Worm (Caenorhabditis elegans) whole organism, early embryonic: ENCODE results near the gene F11E6.4.

Source experiments
- B0310.2 ChIP-seq: sonication (generic microtip); optimal IDR thresholded peaks from 2 replicates; lab custom pipeline; 2016; ENCODE audit warnings: mild to moderate bottlenecking, missing genetic modification characterization, missing compliant biosample characterization
- F13C5.2 ChIP-seq: sonication (generic microtip); optimal IDR thresholded peaks from 2 replicates; lab custom pipeline; 2017; ENCODE audit warnings: mild to moderate bottlenecking, missing genetic modification characterization, inconsistent platforms, missing compliant biosample characterization
- aly-1 ChIP-seq: sonication (generic microtip); optimal IDR thresholded peaks from 2 replicates; lab custom pipeline; 2016; ENCODE audit warnings: missing genetic modification characterization, missing compliant biosample characterization
- ama-1 ChIP-seq: fragments of 150-350 bp; optimal IDR thresholded peaks from 2 replicates; lab custom pipeline; 2014
- ceh-13 ChIP-seq: fragments of 200-800 bp; sonication (Bioruptor generic); optimal IDR thresholded peaks from 2 replicates; lab custom pipeline; 2018; ENCODE audit warnings: mild to moderate bottlenecking, missing genetic modification characterization, missing compliant biosample characterization
- ceh-36 ChIP-seq: sonication (generic microtip); optimal IDR thresholded peaks from 2 replicates; lab custom pipeline; 2016; ENCODE audit warnings: missing genetic modification characterization, inconsistent platforms, missing compliant biosample characterization
- ets-7 ChIP-seq: sonication (generic microtip); optimal IDR thresholded peaks from 2 replicates; lab custom pipeline; 2016; ENCODE audit warnings: missing genotype, missing genetic modification characterization, missing compliant biosample characterization
- hmg-4 ChIP-seq: fragments of 200-800 bp; sonication (Bioruptor generic); optimal IDR thresholded peaks from 2 replicates; lab custom pipeline; 2018; ENCODE audit warnings: mild to moderate bottlenecking, missing genetic modification characterization, missing compliant biosample characterization
- hnd-1 ChIP-seq: sonication (generic microtip); optimal IDR thresholded peaks from 2 replicates; lab custom pipeline; 2016; ENCODE audit warnings: missing genetic modification characterization, missing compliant biosample characterization
- scrt-1 ChIP-seq: fragments of 200-800 bp; sonication (Bioruptor generic); IDR thresholded peaks from 2 replicates; pipeline ENCODE4 v1.3.6; 2022; ENCODE audit warnings: missing genetic modification characterization, missing compliant biosample characterization
- sea-1 ChIP-seq: fragments of 200-800 bp; sonication (Bioruptor generic); conservative IDR thresholded peaks from 2 replicates; pipeline ENCODE4 v1.3.6; 2022; ENCODE audit warnings: missing genetic modification characterization, missing compliant biosample characterization
- tbx-11 ChIP-seq: fragments of 200-800 bp; sonication (Bioruptor generic); IDR thresholded peaks from 2 replicates; pipeline ENCODE4 v1.3.6; 2022; ENCODE audit warnings: missing genetic modification characterization, missing compliant biosample characterization
- tbx-37 ChIP-seq: fragments of 200-800 bp; sonication (Bioruptor generic); conservative IDR thresholded peaks from 2 replicates; pipeline ENCODE4 v1.3.6; 2022; ENCODE audit warnings: missing genetic modification reagents, missing genetic modification characterization, missing compliant biosample characterization
- tra-4 ChIP-seq: sonication (generic microtip); optimal IDR thresholded peaks from 2 replicates; lab custom pipeline; 2017; ENCODE audit warnings: missing genetic modification characterization, missing compliant biosample characterization

Gene F11E6.4

DNA sequence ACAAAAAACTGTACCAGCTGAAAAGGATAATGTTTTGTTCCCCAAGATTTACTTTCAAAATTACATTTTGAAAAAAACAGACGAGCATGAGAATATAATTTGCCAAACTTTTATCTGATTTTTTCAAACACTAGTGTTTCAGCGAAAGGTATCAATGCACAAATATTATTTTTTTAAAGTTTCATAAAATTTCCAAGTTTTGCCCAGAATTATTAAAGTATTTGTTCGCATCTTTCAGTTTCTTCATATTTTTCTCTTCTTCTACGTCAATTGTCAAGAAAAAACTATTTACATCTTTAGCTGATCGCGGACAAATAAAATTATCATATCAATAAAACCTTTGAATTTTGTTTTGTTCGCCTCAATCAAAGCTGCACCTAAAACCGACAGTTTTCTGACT is 33.1 kb downstream of the F11E6.4 start, which contains the start of gene C06A12.8:
Gene C06A12.8 (plus strand): TSS at position 301 of the 400 bp plus-strand sequence.
- no peak for TF ChIP-seq scrt-1 (GFP tag; lab: Robert Waterston, UW)

DNA sequence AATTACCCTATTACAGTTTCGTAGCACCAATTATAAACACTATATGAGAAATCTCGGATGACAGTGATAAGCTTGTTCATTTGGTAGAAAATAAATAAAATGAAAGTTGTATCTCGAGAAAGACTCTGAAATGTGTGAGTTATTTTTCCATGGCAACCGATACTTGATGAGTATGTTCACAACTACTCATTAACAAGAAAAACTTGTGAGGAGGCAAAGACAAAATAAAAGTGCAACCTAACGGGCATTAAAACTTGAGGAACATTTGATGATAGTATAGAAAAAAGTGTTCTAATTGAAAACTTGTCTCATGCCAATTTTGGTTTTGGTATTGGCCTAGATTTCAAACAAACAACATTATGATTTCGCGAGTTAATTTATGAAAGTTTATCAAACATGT is 33.6 kb downstream of the F11E6.4 start, which contains the start of gene gcy-27:
Gene gcy-27 (minus strand): TSS at position 101 of the 400 bp plus-strand sequence.
- TF ChIP-seq aly-1 (tag; lab: Kevin White, UChicago) = no peak
- TF ChIP-seq ceh-13 (GFP tag; lab: Kevin White, UChicago) = no peak
- no peak for TF ChIP-seq tbx-37 (GFP tag; lab: Robert Waterston, UW)
- no peak for TF ChIP-seq ceh-36 (tag; lab: Kevin White, UChicago)

DNA sequence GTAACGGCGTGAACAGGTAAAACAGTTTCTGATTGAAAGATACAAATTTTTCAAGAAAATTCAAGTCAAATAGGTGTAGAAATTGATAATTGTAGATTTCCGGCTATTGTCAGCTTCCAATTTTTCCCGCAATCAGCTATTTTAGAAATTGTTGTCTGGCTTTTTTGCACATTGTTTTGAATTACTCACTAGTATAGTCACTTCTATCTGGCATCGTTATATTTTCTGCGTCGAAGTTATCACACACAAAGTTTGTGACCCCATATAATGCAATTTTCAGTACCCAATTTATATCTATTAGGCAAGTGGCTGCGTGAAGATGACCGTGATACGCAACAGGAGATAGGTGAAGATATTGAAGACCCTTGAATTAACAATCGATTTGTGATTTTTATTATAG is 34.9 kb downstream of the F11E6.4 start:
- TF ChIP-seq ets-7 (tag; lab: Kevin White, UChicago) (no peak), ama-1 (no peak), hmg-4 (no peak), aly-1 (tag; lab: Kevin White, UChicago) (no peak), ceh-36 (tag; lab: Kevin White, UChicago) (no peak), B0310.2 (tag; lab: Kevin White, UChicago) (no peak), tbx-11 (GFP tag; lab: Robert Waterston, UW) (no peak), scrt-1 (GFP tag; lab: Robert Waterston, UW) (no peak), F13C5.2 (tag; lab: Kevin White, UChicago) (no peak), hnd-1 (tag; lab: Kevin White, UChicago) (no peak), sea-1 (GFP tag; lab: Robert Waterston, UW) (no peak)

DNA sequence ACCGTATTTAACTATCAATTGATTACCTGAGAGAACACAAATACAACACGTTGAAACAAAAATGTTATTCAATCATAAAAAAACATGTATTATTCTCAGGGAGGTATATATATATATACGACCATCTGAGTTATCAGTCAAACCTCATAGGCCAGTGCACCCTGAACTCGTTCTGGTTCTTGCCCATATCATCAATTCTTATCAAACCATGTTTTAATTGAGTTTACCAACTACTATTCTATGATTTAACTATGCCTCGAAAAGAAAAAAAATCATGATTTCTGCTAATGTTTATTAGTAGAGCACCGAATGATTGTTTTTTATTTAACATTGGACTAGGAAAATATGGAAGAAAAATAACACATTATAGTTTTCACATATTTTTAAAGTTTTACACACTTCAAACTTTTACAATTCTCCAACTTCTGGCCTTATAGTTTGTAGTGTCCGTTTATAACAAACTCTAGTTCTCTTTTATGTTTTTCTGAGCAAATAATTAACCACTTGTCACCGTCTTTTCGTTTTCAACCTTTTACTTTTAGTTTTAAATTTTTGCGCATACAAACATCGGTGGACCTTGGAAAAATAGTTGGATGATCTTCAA is 37.8 kb downstream of the F11E6.4 start:
- TF ChIP-seq scrt-1 (GFP tag; lab: Robert Waterston, UW) (no peak), tbx-37 (GFP tag; lab: Robert Waterston, UW) (no peak), hnd-1 (tag; lab: Kevin White, UChicago) (no peak), ama-1 (no peak), tra-4 (tag; lab: Kevin White, UChicago) (no peak)

DNA sequence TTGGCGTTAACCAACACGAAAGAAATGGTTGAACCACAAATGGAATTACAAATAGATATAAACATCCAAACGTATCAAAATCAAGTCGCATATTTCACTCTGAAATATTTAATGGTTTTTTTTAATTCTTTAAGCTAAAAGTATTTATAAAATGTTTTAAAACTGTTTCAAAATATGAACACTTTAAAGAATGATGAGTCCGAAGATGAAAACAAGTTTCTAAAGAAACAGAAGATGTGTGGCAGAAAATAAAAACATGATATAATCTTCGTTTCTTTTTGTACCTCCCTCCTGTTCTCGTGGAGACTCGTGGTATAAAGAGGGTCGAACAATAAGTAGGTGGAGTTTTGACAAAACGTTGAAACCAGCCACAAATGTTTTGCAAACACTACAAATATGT is 38.9 kb downstream of the F11E6.4 start, which contains the start of gene lact-6:
Gene lact-6 (minus strand): TSS at position 101 of the 400 bp plus-strand sequence.
- TF ChIP-seq F13C5.2 (tag; lab: Kevin White, UChicago) = no peak
- TF ChIP-seq aly-1 (tag; lab: Kevin White, UChicago) = no peak
- TF ChIP-seq tra-4 (tag; lab: Kevin White, UChicago) = no peak
- TF ChIP-seq ceh-13 (GFP tag; lab: Kevin White, UChicago) = no peak
- TF ChIP-seq ceh-36 (tag; lab: Kevin White, UChicago) = no peak
- no peak for TF ChIP-seq hnd-1 (tag; lab: Kevin White, UChicago)

DNA sequence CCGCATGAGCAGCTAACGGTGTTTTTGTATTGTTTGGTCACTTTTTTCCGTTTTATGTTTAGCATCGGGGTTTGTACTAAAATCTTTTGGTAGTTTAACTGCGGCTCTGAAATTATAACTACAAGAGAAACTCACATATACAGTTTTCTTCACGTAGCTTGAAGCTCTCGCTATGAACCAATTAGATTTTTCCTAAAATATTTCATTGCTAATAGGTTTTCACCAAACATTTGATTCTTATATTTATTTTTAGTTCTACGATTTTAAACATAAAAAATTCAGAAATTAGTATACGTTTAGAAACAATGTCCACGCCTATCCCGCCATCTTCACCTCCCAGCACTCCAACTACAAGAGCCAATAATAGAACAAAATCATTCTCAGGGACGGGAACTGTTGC is 42.7 kb downstream of the F11E6.4 start, which contains the start of gene C06A12.3:
Gene C06A12.3 (plus strand): TSS at position 301 of the 400 bp plus-strand sequence.
- TF ChIP-seq F13C5.2 (tag; lab: Kevin White, UChicago) = no peak

DNA sequence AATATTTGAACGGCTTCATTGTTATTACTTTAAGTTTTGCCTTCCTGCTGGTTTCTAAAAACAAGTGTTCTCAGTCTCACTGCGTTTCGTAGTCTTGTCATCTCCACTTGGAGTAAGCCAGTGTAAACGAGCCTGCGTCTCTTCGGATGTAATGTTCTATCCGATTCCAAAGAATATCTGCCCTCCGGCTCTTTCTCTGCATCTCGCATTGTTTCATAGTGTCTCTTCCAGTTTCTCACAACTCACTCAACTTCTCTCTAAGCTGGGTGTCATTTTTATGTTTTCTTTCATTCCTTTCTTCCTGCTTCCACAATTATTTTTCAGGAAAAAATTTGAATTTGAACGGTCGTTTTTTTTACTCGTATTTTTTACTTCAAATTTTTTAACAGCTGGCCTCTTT is 43.2 kb downstream of the F11E6.4 start:
- TF ChIP-seq scrt-1 (GFP tag; lab: Robert Waterston, UW) (no peak), ets-7 (tag; lab: Kevin White, UChicago) (no peak)
